Fruit fly (Drosophila melanogaster): Measurements from ENCODE around the gene wake.

Gene wake

DNA sequence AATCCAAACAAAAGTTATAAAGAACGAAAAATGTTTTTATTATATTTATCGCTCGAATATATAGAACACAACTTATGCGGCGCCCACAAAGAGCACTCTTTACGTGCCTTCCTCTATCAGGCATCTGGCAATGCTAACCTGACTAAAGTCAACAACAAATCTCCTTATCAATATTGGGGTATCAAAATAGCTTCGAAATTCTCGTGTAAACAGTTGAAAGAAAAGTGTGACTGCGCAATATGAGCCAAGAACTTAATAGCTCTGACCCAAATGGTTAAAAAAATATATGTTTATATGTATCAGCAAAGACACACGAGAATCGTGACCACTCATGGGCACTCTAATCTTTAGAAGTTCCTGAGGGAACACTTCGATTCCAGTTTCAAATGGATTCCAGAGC lies 8.5 kb upstream of the wake start (continued):
- peak; percentile 64 for TF ChIP-seq CG12769 (tag; optimal IDR thresholded peaks at IDR 0.05)
- peak; percentile 15 for TF ChIP-seq CG12219 (GFP tag; optimal IDR thresholded peaks at IDR 0.05)
- peak; percentile 15 for TF ChIP-seq CG15269 (tag; optimal IDR thresholded peaks at IDR 0.05)
- TF ChIP-seq CG3407 (GFP tag; optimal IDR thresholded peaks at IDR 0.05), result peak; percentile 15
- peak; percentile 58 for TF ChIP-seq wek (GFP tag; optimal IDR thresholded peaks at IDR 0.05)
- TF ChIP-seq sob (GFP tag; IDR thresholded peaks at IDR 0.05), result no peak
- peak; percentile 39 for TF ChIP-seq Vsx1 (GFP tag; optimal IDR thresholded peaks at IDR 0.05)
- no peak for TF ChIP-seq CG3281 (GFP tag; optimal IDR thresholded peaks at IDR 0.05)
- TF ChIP-seq CG17912 (GFP tag; optimal IDR thresholded peaks at IDR 0.05), result peak; percentile 31
- TF ChIP-seq Asciz (GFP tag; optimal IDR thresholded peaks at IDR 0.05), result peak; percentile 7
- TF ChIP-seq usp (GFP tag; optimal IDR thresholded peaks at IDR 0.05), result no peak
- TF ChIP-seq Atf3 (GFP tag; optimal IDR thresholded peaks at IDR 0.05), result no peak
- TF ChIP-seq odd (GFP tag; optimal IDR thresholded peaks at IDR 0.05), result peak; percentile 21
- no peak for TF ChIP-seq YL-1 (GFP tag; optimal IDR thresholded peaks at IDR 0.05)
- TF ChIP-seq CG18599 (GFP tag; optimal IDR thresholded peaks at IDR 0.05), result peak; percentile 46

DNA sequence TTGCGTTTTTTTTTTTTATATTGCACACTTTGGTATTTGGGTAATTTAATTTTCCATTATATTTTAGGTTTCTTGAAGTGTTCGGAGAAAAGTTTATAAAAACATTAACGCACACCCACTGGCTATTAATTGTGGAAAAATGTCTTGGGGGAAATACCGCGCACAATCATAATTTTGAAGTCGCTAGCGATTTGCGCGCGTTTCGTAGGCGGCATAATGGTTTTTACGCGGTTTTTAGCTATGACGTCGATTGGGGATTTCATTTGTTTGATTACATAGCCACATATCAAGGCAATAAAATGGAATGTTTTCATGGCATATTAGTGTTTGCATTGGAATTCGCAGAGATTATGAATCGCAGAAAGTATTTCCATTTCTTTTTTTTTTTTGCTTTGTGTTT lies 7.4 kb upstream of the wake start:
- TF ChIP-seq Pdp1 (GFP tag; optimal IDR thresholded peaks at IDR 0.05) (peak in 1 of 2 experiments; percentile 20), CG8359 (GFP tag; optimal IDR thresholded peaks at IDR 0.05; ENCODE audit: borderline replicate concordance) (peak; percentile 99), sd (tag; optimal IDR thresholded peaks at IDR 0.05) (peak; percentile 50), CG6654 (GFP tag; optimal IDR thresholded peaks at IDR 0.05) (no peak), sens (GFP tag) (peak; percentile 31)

DNA sequence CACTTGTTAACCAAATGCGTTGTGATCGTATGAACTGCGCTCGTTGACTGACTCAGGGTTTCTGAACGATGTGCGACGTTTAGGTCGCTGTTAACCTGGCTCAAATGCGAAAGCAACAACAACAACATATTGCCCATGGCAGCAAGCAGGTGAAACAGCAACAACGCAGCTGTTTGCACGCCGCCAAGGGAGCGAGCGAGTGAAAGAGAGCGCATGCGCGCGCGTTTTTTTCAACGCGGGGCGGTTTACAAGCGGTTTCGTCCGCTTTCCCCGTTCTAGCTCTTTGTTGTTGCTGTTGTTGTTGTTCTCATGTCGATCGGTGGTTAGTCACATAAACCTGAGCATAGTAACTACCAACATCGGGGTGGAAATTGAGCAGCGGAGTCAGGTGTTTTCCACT lies 6.6 kb upstream of the wake start:
- TF ChIP-seq sisA (GFP tag; IDR thresholded peaks at IDR 0.05) (no peak), Lhr (GFP tag; optimal IDR thresholded peaks at IDR 0.05) (no peak), sens (GFP tag) (peak; percentile 81), CG10267 (tag; optimal IDR thresholded peaks at IDR 0.05) (no peak), CG1602 (GFP tag; optimal IDR thresholded peaks at IDR 0.05) (no peak), crp (GFP tag; optimal IDR thresholded peaks at IDR 0.05) (peak in 1 of 2 experiments; percentile 16), tap (tag; optimal IDR thresholded peaks at IDR 0.05) (no peak), sob (GFP tag; IDR thresholded peaks at IDR 0.05) (0 out of 2 replicates have a peak, but pooled peaks have one; percentile 10), D19B (GFP tag; optimal IDR thresholded peaks at IDR 0.05) (peak; percentile 31), vnd (GFP tag; IDR thresholded peaks at IDR 0.05; ENCODE audit: partially characterized antibody) (0 out of 3 replicates have a peak, but pooled peaks have one; percentile 14), kay (GFP tag; optimal IDR thresholded peaks at IDR 0.05) (no peak), Dbx (GFP tag; IDR thresholded peaks at IDR 0.05) (0 out of 3 replicates have a peak, but pooled peaks have one; percentile 41), bab2 (GFP tag; optimal IDR thresholded peaks at IDR 0.05) (no peak), sr (GFP tag; IDR thresholded peaks at IDR 0.05) (no peak), hb (GFP tag; IDR thresholded peaks at IDR 0.05; ENCODE audit: partially characterized antibody) (0 out of 3 replicates have a peak, but pooled peaks have one; percentile 36), phol (tag; optimal IDR thresholded peaks at IDR 0.05) (no peak), p53 (GFP tag; optimal IDR thresholded peaks at IDR 0.05) (no peak), CG1832 (GFP tag; optimal IDR thresholded peaks at IDR 0.05) (peak; percentile 76), CG12391 (tag; optimal IDR thresholded peaks at IDR 0.05) (no peak), CG4730 (GFP tag; IDR thresholded peaks at IDR 0.05) (no peak), CG13424 (tag; optimal IDR thresholded peaks at IDR 0.05) (no peak), CG10321 (GFP tag; IDR thresholded peaks at IDR 0.05) (peak; percentile 56), CG4360 (GFP tag; IDR thresholded peaks at IDR 0.05) (peak; percentile 89), CG12236 (GFP tag; optimal IDR thresholded peaks at IDR 0.05) (no peak), rib (GFP tag; IDR thresholded peaks at IDR 0.05) (0 out of 2 replicates have a peak, but pooled peaks have one; percentile 18), h (optimal IDR thresholded peaks at IDR 0.05) (no peak), CG18476 (GFP tag; optimal IDR thresholded peaks at IDR 0.05) (no peak), chinmo (GFP tag; IDR thresholded peaks at IDR 0.05; ENCODE audit: partially characterized antibody) (0 out of 4 replicates have a peak, but pooled peaks have one; percentile 78), bigmax (GFP tag; optimal IDR thresholded peaks at IDR 0.05) (no peak), Tbp (GFP tag; optimal IDR thresholded peaks at IDR 0.05) (peak; percentile 78)
